Worm (Caenorhabditis elegans): ENCODE results near the gene B0457.4.
A peak's percentile ranks its signal among the peaks of the same experiment; 100 is the strongest.

Gene B0457.4

ce11 chrII:8945167-8945566, 33.3 kb upstream of the B0457.4 start:
- TF ChIP-seq unc-130 (tag; optimal IDR thresholded peaks at IDR 0.05) (no peak), fkh-10 (GFP tag; optimal IDR thresholded peaks at IDR 0.05) (peak; percentile 61), lin-14 (GFP tag; optimal IDR thresholded peaks at IDR 0.05) (peak; percentile 42)

ce11 chrII:8940362-8940940, 28.6 kb upstream of the B0457.4 start, which contains the start of the genes set-17 and T21B10.4:
TSS of gene set-17 (minus strand) at chrII:8940488.
TSS of gene T21B10.4 (plus strand) at chrII:8940894.
- TF ChIP-seq blmp-1 (tag; optimal IDR thresholded peaks at IDR 0.05) (peak; percentile 39), lsy-2 (tag; optimal IDR thresholded peaks at IDR 0.05) (peak; percentile 24 to 67), jun-1 (tag; optimal IDR thresholded peaks at IDR 0.05) (no peak), mef-2 (tag; optimal IDR thresholded peaks at IDR 0.05) (no peak), pax-3 (tag; optimal IDR thresholded peaks at IDR 0.05) (no peak), fkh-4 (tag; optimal IDR thresholded peaks at IDR 0.05; ENCODE audit: borderline replicate concordance) (no peak), lin-35 (GFP tag; optimal IDR thresholded peaks at IDR 0.05) (peak; percentile 76 to 94), efl-1 (optimal IDR thresholded peaks at IDR 0.05) (peak; percentile 16 to 87), efl-1 (GFP tag; optimal IDR thresholded peaks at IDR 0.05 in 1 of 2) (peak; percentile 86 to 98), dpl-1 (GFP tag; optimal IDR thresholded peaks at IDR 0.05) (peak; percentile 72 to 90 (median 85)), lin-14 (GFP tag; optimal IDR thresholded peaks at IDR 0.05) (no peak), C16A3.4 (tag; optimal IDR thresholded peaks at IDR 0.05) (peak; percentile 51), nhr-85 (tag) (no peak), snu-23 (GFP tag; optimal IDR thresholded peaks at IDR 0.05) (peak; percentile 11), nhr-20 (tag; optimal IDR thresholded peaks at IDR 0.05) (peak; percentile 34), sox-4 (tag; optimal IDR thresholded peaks at IDR 0.05) (peak; percentile 24), nhr-71 (tag; optimal IDR thresholded peaks at IDR 0.05) (peak; percentile 37), nhr-47 (tag; optimal IDR thresholded peaks at IDR 0.05) (peak; percentile 26), lir-3 (tag; optimal IDR thresholded peaks at IDR 0.05; ENCODE audit: poor library complexity) (no peak), nhr-77 (tag; optimal IDR thresholded peaks at IDR 0.05) (no peak), ceh-88 (GFP tag; IDR thresholded peaks at IDR 0.05) (no peak), swsn-7 (tag; optimal IDR thresholded peaks at IDR 0.05) (peak; percentile 1)

- no peak for TF ChIP-seq C16A3.4 (tag; optimal IDR thresholded peaks at IDR 0.05)
- no peak for TF ChIP-seq sptf-1 (tag; optimal IDR thresholded peaks at IDR 0.05)
- no peak for TF ChIP-seq ceh-82 (tag; optimal IDR thresholded peaks at IDR 0.05)
- TF ChIP-seq C04F5.9 (tag; optimal IDR thresholded peaks at IDR 0.05) = no peak
- TF ChIP-seq ceh-90 (tag; optimal IDR thresholded peaks at IDR 0.05) = no peak
- no peak for TF ChIP-seq ets-5 (GFP tag; IDR thresholded peaks at IDR 0.05)
- no peak for TF ChIP-seq hpl-2 (GFP tag; optimal IDR thresholded peaks at IDR 0.05)
- no peak for TF ChIP-seq tlp-1 (tag; optimal IDR thresholded peaks at IDR 0.05)
- TF ChIP-seq lir-3 (tag; optimal IDR thresholded peaks at IDR 0.05; ENCODE audit: poor library complexity) = no peak
- no peak for TF ChIP-seq rnt-1 (tag; optimal IDR thresholded peaks at IDR 0.05)
- TF ChIP-seq snu-23 (GFP tag; optimal IDR thresholded peaks at IDR 0.05) = no peak
- no peak for TF ChIP-seq tbx-2 (tag; optimal IDR thresholded peaks at IDR 0.05)
- no peak for TF ChIP-seq ceh-63 (GFP tag; optimal IDR thresholded peaks at IDR 0.05)
- TF ChIP-seq zip-4 (GFP tag; optimal IDR thresholded peaks at IDR 0.05) = no peak
- no peak for TF ChIP-seq xbp-1 (tag; optimal IDR thresholded peaks at IDR 0.05)
- no peak for TF ChIP-seq fkh-4 (tag; optimal IDR thresholded peaks at IDR 0.05; ENCODE audit: borderline replicate concordance)
- TF ChIP-seq F16B12.6 (tag; optimal IDR thresholded peaks at IDR 0.05) = no peak
- TF ChIP-seq dsc-1 (tag; optimal IDR thresholded peaks at IDR 0.05) = no peak
- TF ChIP-seq pag-3 (tag; optimal IDR thresholded peaks at IDR 0.05; ENCODE audit: borderline replicate concordance, insufficient read depth) = no peak
- no peak for TF ChIP-seq Y116A8C.19 (tag; optimal IDR thresholded peaks at IDR 0.05; ENCODE audit: borderline replicate concordance)
Measured at ce11 chrII:8938907-8939622, 27.2 kb upstream of the B0457.4 start.

Data from whole organism, L1 larva.